Worm (Caenorhabditis elegans): ENCODE results near the gene emb-5.

emb-5 gene

ce11 chrIII:4697819-4698218, 22.7 kb downstream of the emb-5 start, which contains the start of gene dnj-18:
dnj-18 (plus strand) TSS chrIII:4698119.
- no peak for TF ChIP-seq mdl-1 (tag; optimal IDR thresholded peaks at IDR 0.05)

- no peak for TF ChIP-seq fos-1 (tag; optimal IDR thresholded peaks at IDR 0.05)
- TF ChIP-seq snpc-4 (tag; optimal IDR thresholded peaks at IDR 0.05): no peak
- no peak for TF ChIP-seq nhr-11 (tag; optimal IDR thresholded peaks at IDR 0.05)
- TF ChIP-seq zag-1 (tag; optimal IDR thresholded peaks at IDR 0.05): no peak
- TF ChIP-seq lin-39 (tag; optimal IDR thresholded peaks at IDR 0.05): no peak
- TF ChIP-seq nhr-237 (tag; optimal IDR thresholded peaks at IDR 0.05): no peak
- no peak for TF ChIP-seq nhr-77 (tag; optimal IDR thresholded peaks at IDR 0.05)
- TF ChIP-seq C34F6.9 (tag; optimal IDR thresholded peaks at IDR 0.05): no peak
- TF ChIP-seq mdl-1 (tag; optimal IDR thresholded peaks at IDR 0.05): no peak
Measured at ce11 chrIII:4696903-4697302, 23.6 kb downstream of the emb-5 start.

ce11 chrIII:4695057-4695456, 25.4 kb downstream of the emb-5 start, which contains the start of gene T04A8.7:
T04A8.7 (plus strand) TSS chrIII:4695357.
- TF ChIP-seq unc-39 (tag; optimal IDR thresholded peaks at IDR 0.05): no peak
- no peak for TF ChIP-seq nhr-23 (tag; optimal IDR thresholded peaks at IDR 0.05)
- no peak for TF ChIP-seq zag-1 (tag; optimal IDR thresholded peaks at IDR 0.05)
- TF ChIP-seq ama-1 (optimal IDR thresholded peaks at IDR 0.05): no peak
- no peak for TF ChIP-seq Y55F3AM.14 (GFP tag; optimal IDR thresholded peaks at IDR 0.05)
- no peak for TF ChIP-seq nhr-129 (tag; optimal IDR thresholded peaks at IDR 0.05)
- TF ChIP-seq nhr-21 (tag; optimal IDR thresholded peaks at IDR 0.05): no peak
- no peak for TF ChIP-seq alr-1 (tag; optimal IDR thresholded peaks at IDR 0.05)
- no peak for TF ChIP-seq snpc-4 (tag; optimal IDR thresholded peaks at IDR 0.05)
- TF ChIP-seq ztf-1 (GFP tag; conservative IDR thresholded peaks at IDR 0.05): no peak
- TF ChIP-seq lin-39 (tag; optimal IDR thresholded peaks at IDR 0.05): no peak
- TF ChIP-seq nhr-11 (tag; optimal IDR thresholded peaks at IDR 0.05): no peak
- no peak for TF ChIP-seq nhr-77 (tag; optimal IDR thresholded peaks at IDR 0.05)
- no peak for TF ChIP-seq dmd-4 (tag; optimal IDR thresholded peaks at IDR 0.05)

- TF ChIP-seq nhr-237 (tag; optimal IDR thresholded peaks at IDR 0.05) (no peak), snpc-4 (tag; optimal IDR thresholded peaks at IDR 0.05) (no peak), ama-1 (optimal IDR thresholded peaks at IDR 0.05) (no peak), elt-3 (tag; optimal IDR thresholded peaks at IDR 0.05) (no peak), lin-11 (tag; optimal IDR thresholded peaks at IDR 0.05) (no peak), mbf-1 (tag; optimal IDR thresholded peaks at IDR 0.05) (no peak), ceh-82 (tag; optimal IDR thresholded peaks at IDR 0.05) (no peak), peb-1 (tag; optimal IDR thresholded peaks at IDR 0.05) (no peak), sma-3 (GFP tag; optimal IDR thresholded peaks at IDR 0.05) (no peak), fos-1 (tag; optimal IDR thresholded peaks at IDR 0.05) (no peak), mab-5 (tag; optimal IDR thresholded peaks at IDR 0.05) (no peak), nhr-6 (tag; optimal IDR thresholded peaks at IDR 0.05) (no peak), nhr-77 (tag; optimal IDR thresholded peaks at IDR 0.05) (no peak), nhr-25 (tag; optimal IDR thresholded peaks at IDR 0.05) (no peak)
Measured at ce11 chrIII:4693695-4694094, 26.8 kb downstream of the emb-5 start, which contains the start of gene T04A8.8. T04A8.8 (plus strand) TSS chrIII:4693995.

ce11 chrIII:4693281-4693680, 27.2 kb downstream of the emb-5 start, which contains the start of gene nifk-1:
nifk-1 (minus strand) TSS chrIII:4693307.
- TF ChIP-seq lsy-2 (tag; optimal IDR thresholded peaks at IDR 0.05) (peak; percentile 9 to 87), blmp-1 (tag; optimal IDR thresholded peaks at IDR 0.05; ENCODE audit: insufficient read depth) (peak; percentile 37), lin-13 (GFP tag; optimal IDR thresholded peaks at IDR 0.05) (peak; percentile 29), dmd-4 (tag; optimal IDR thresholded peaks at IDR 0.05) (no peak), nhr-25 (tag; optimal IDR thresholded peaks at IDR 0.05) (peak; percentile 60), ceh-82 (tag; optimal IDR thresholded peaks at IDR 0.05) (no peak), sma-3 (GFP tag; optimal IDR thresholded peaks at IDR 0.05) (peak; percentile 58), lin-39 (tag; optimal IDR thresholded peaks at IDR 0.05) (no peak), snpc-4 (tag; optimal IDR thresholded peaks at IDR 0.05) (no peak), zag-1 (tag; optimal IDR thresholded peaks at IDR 0.05) (no peak), crh-2 (tag; optimal IDR thresholded peaks at IDR 0.05) (peak; percentile 60), fos-1 (tag; optimal IDR thresholded peaks at IDR 0.05) (peak; percentile 70), nhr-237 (tag; optimal IDR thresholded peaks at IDR 0.05) (no peak), sma-9 (GFP tag; optimal IDR thresholded peaks at IDR 0.05) (peak; percentile 52), sma-9 (tag; optimal IDR thresholded peaks at IDR 0.05) (no peak), unc-55 (GFP tag; optimal IDR thresholded peaks at IDR 0.05) (peak; percentile 77), ZK546.5 (tag; optimal IDR thresholded peaks at IDR 0.05) (no peak), nhr-21 (tag; optimal IDR thresholded peaks at IDR 0.05) (peak; percentile 21), ztf-1 (GFP tag; conservative IDR thresholded peaks at IDR 0.05) (no peak), aly-2 (tag; optimal IDR thresholded peaks at IDR 0.05) (no peak), nhr-12 (tag; optimal IDR thresholded peaks at IDR 0.05) (no peak), ztf-4 (tag; optimal IDR thresholded peaks at IDR 0.05) (no peak), alr-1 (tag; optimal IDR thresholded peaks at IDR 0.05) (no peak), lin-11 (tag; optimal IDR thresholded peaks at IDR 0.05) (peak; percentile 28), C34F6.9 (tag; optimal IDR thresholded peaks at IDR 0.05) (peak; percentile 86), nhr-10 (tag; optimal IDR thresholded peaks at IDR 0.05) (no peak), skn-1 (tag; optimal IDR thresholded peaks at IDR 0.05) (no peak), unc-39 (tag; optimal IDR thresholded peaks at IDR 0.05) (no peak), gmeb-1 (tag; optimal IDR thresholded peaks at IDR 0.05) (peak; percentile 76), F13H6.1 (tag; optimal IDR thresholded peaks at IDR 0.05) (peak; percentile 50), nhr-129 (tag; optimal IDR thresholded peaks at IDR 0.05) (peak; percentile 79), sem-4 (tag; optimal IDR thresholded peaks at IDR 0.05) (peak; percentile 10)
